Fruit fly (Drosophila melanogaster): ENCODE data around the gene EMC2A.
"Not testable (repeated sequence)": the region's sequence is repeated elsewhere in the genome, so short reads cannot be mapped to it uniquely, and the experiment has no call there.

DNA sequence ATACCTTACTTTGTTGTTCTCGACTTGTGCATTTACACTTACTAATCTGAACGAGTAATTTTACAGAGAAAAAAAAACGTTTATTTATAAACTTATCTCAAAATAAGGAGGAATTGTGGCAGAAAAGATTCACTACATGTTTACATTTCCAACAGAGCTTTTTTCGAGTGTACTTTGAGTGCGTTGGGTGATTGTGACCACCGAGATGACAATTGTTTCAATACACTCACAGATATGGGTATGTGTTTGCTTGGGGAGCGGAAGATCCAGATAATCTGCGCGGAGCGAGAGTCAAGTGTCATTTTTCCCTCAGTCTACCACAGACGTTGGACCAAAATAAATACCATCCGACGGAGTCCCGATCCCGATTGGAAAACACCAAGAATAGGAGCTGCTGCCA, 3.2 kb downstream of the EMC2A start, which contains the start of gene CG31274:
- TF ChIP-seq CG8478, CTCF (optimal IDR thresholded peaks at IDR 0.05): not testable (repeated sequence)
